Fruit fly (Drosophila melanogaster) whole organism, adult: ENCODE data around the gene Ugt37A3.

ENCODE experiments used
- CG11617 ChIP-seq: fragments of 200-800 bp; sonication (Bioruptor generic); optimal IDR thresholded peaks from 2 replicates; lab custom pipeline; 2017; ENCODE audit warnings: mild to moderate bottlenecking, missing biosample characterization, missing genetic modification reagents, missing genetic modification characterization
- CG12768 ChIP-seq: fragments of 200-800 bp; sonication (Bioruptor generic); optimal IDR thresholded peaks from 2 replicates; lab custom pipeline; 2017; ENCODE audit warnings: missing biosample characterization, missing genetic modification characterization, mild to moderate bottlenecking, moderate library complexity, missing genetic modification reagents
- CG14711 ChIP-seq: fragments of 200-800 bp; sonication (Bioruptor generic); optimal IDR thresholded peaks from 2 replicates; lab custom pipeline; 2018; ENCODE audit warnings: missing biosample characterization, mild to moderate bottlenecking, missing genetic modification characterization, moderate library complexity
- CG1620 ChIP-seq: fragments of 200-800 bp; sonication (Bioruptor generic); optimal IDR thresholded peaks from 2 replicates; lab custom pipeline; 2016; ENCODE audit warnings: missing biosample characterization, missing genetic modification characterization
- CG33017 ChIP-seq: fragments of 200-800 bp; sonication (Bioruptor generic); optimal IDR thresholded peaks from 2 replicates; lab custom pipeline; 2018; ENCODE audit warnings: missing biosample characterization, mild to moderate bottlenecking, missing genetic modification characterization, moderate library complexity
- CG5204 ChIP-seq: fragments of 200-800 bp; sonication (Bioruptor generic); optimal IDR thresholded peaks from 2 replicates; lab custom pipeline; 2016; ENCODE audit warnings: missing biosample characterization, missing genetic modification characterization
- CG7045 ChIP-seq: fragments of 200-800 bp; sonication (Bioruptor generic); optimal IDR thresholded peaks from 2 replicates; lab custom pipeline; 2017; ENCODE audit warnings: missing biosample characterization, mild to moderate bottlenecking, missing genetic modification characterization
- CG7101 ChIP-seq: fragments of 200-800 bp; sonication (Bioruptor generic); optimal IDR thresholded peaks from 2 replicates; lab custom pipeline; 2018; ENCODE audit warnings: missing biosample characterization, mild to moderate bottlenecking, missing genetic modification characterization, moderate library complexity
- Clk ChIP-seq: fragments of 200-800 bp; sonication (Bioruptor generic); optimal IDR thresholded peaks from 2 replicates; lab custom pipeline; 2017; ENCODE audit warnings: missing biosample characterization, missing genetic modification characterization
- Crg-1 ChIP-seq: fragments of 200-800 bp; sonication (Bioruptor generic); optimal IDR thresholded peaks from 2 replicates; lab custom pipeline; 2016; ENCODE audit warnings: missing biosample characterization, missing genetic modification characterization
- Hr96 ChIP-seq: fragments of 200-800 bp; sonication (Bioruptor generic); optimal IDR thresholded peaks from 2 replicates; lab custom pipeline; 2016; ENCODE audit warnings: missing biosample characterization, missing genetic modification characterization
- Mnt ChIP-seq: fragments of 200-800 bp; sonication (Bioruptor generic); optimal IDR thresholded peaks from 2 replicates; lab custom pipeline; 2016; ENCODE audit warnings: missing biosample characterization, mild to moderate bottlenecking, missing genetic modification characterization
- bab1 ChIP-seq: fragments of 200-800 bp; sonication (Bioruptor generic); optimal IDR thresholded peaks from 3 replicates; lab custom pipeline; 2019; ENCODE audit warnings: missing biosample characterization, mild to moderate bottlenecking, missing genetic modification characterization, moderate library complexity
- cic ChIP-seq: fragments of 200-800 bp; sonication (Bioruptor generic); optimal IDR thresholded peaks from 2 replicates; lab custom pipeline; 2017; ENCODE audit warnings: missing biosample characterization, mild to moderate bottlenecking, missing genetic modification characterization, moderate library complexity
- cnc ChIP-seq, 2 experiments: fragments of >200 bp; optimal IDR thresholded peaks; 2 replicates each; lab custom pipeline; 2017
- kay ChIP-seq: fragments of 200-800 bp; sonication (Bioruptor generic); peaks from one replicate; lab custom pipeline; 2016; ENCODE audit warnings: missing biosample characterization, missing genetic modification characterization, borderline replicate concordance
- ovo ChIP-seq: fragments of 200-800 bp; sonication (Bioruptor generic); optimal IDR thresholded peaks from 2 replicates; lab custom pipeline; 2016; ENCODE audit warnings: missing biosample characterization, missing genetic modification characterization
- pad ChIP-seq: fragments of 200-800 bp; sonication (Bioruptor generic); optimal IDR thresholded peaks from 3 replicates; lab custom pipeline; 2017; ENCODE audit warnings: missing biosample characterization, missing genetic modification characterization, mild to moderate bottlenecking, moderate library complexity, missing genetic modification reagents
- tj ChIP-seq: fragments of 200-800 bp; sonication (Bioruptor generic); optimal IDR thresholded peaks from 3 replicates; lab custom pipeline; 2017; ENCODE audit warnings: missing biosample characterization, mild to moderate bottlenecking, missing genetic modification characterization, moderate library complexity
- toe ChIP-seq: fragments of 200-800 bp; sonication (Bioruptor generic); optimal IDR thresholded peaks from 2 replicates; lab custom pipeline; 2016; ENCODE audit warnings: missing biosample characterization, missing genetic modification characterization

The Ugt37A3 gene

dm6 chr3R:12743580-12743979 is at the start of gene Ugt37A3:
Gene Ugt37A3, minus strand, starts transcription at chr3R:12743680.
- TF ChIP-seq ovo (no peak), Mnt (GFP tag; lab: Kevin White, UChicago) (peak; percentile 4), kay (GFP tag; lab: Kevin White, UChicago) (no peak), CG14711 (tag; lab: Kevin White, UChicago) (no peak), Clk (GFP tag; lab: Kevin White, UChicago) (no peak), CG7101 (no peak), CG12768 (GFP tag; lab: Kevin White, UChicago) (no peak), cnc (optimal IDR thresholded peaks at IDR 0.05; lab: Kevin White, UChicago) (no peak)

dm6 chr3R:12783152-12783551 is 39.7 kb upstream of the Ugt37A3 start, which contains the start of gene beat-Vc:
Gene beat-Vc, minus strand, starts transcription at chr3R:12783216.
- TF ChIP-seq bab1 (GFP tag; lab: Kevin White, UChicago) = no peak
- no peak for TF ChIP-seq CG12768 (GFP tag; lab: Kevin White, UChicago)
- TF ChIP-seq CG33017 (tag; lab: Kevin White, UChicago) = no peak
- no peak for TF ChIP-seq cnc (optimal IDR thresholded peaks at IDR 0.05; lab: Kevin White, UChicago)
- TF ChIP-seq tj (GFP tag; lab: Kevin White, UChicago) = no peak
- no peak for TF ChIP-seq CG7045 (GFP tag; lab: Kevin White, UChicago)

- TF ChIP-seq toe (no peak), CG1620 (GFP tag; lab: Kevin White, UChicago) (no peak), CG33017 (tag; lab: Kevin White, UChicago) (no peak), Mnt (GFP tag; lab: Kevin White, UChicago) (no peak), CG11617 (GFP tag; lab: Kevin White, UChicago) (no peak), pad (no peak), Hr96 (GFP tag; lab: Kevin White, UChicago) (no peak), kay (GFP tag; lab: Kevin White, UChicago) (no peak), CG12768 (GFP tag; lab: Kevin White, UChicago) (no peak), ovo (no peak), cic (no peak)
Observed at dm6 chr3R:12751027-12751426, 7.5 kb upstream of the Ugt37A3 start.

dm6 chr3R:12739247-12739646 is 4.2 kb downstream of the Ugt37A3 start, which contains the start of gene Ugt37A2:
Gene Ugt37A2, plus strand, starts transcription at chr3R:12739642.
- TF ChIP-seq cic = peak; percentile 7
- TF ChIP-seq kay (GFP tag; lab: Kevin White, UChicago) = peak; percentile 68
- TF ChIP-seq CG11617 (GFP tag; lab: Kevin White, UChicago) = no peak
- no peak for TF ChIP-seq Crg-1 (GFP tag; lab: Kevin White, UChicago)
- TF ChIP-seq toe = no peak
- TF ChIP-seq CG14711 (tag; lab: Kevin White, UChicago) = no peak

- no peak for TF ChIP-seq CG14711 (tag; lab: Kevin White, UChicago)
Observed at dm6 chr3R:12727944-12728649, 15.4 kb downstream of the Ugt37A3 start.

- TF ChIP-seq toe = no peak
- no peak for TF ChIP-seq Clk (GFP tag; lab: Kevin White, UChicago)
- no peak for TF ChIP-seq cic
- peak; percentile 3 for TF ChIP-seq kay (GFP tag; lab: Kevin White, UChicago)
- TF ChIP-seq Mnt (GFP tag; lab: Kevin White, UChicago) = no peak
- TF ChIP-seq CG1620 (GFP tag; lab: Kevin White, UChicago) = peak; percentile 6
- TF ChIP-seq ovo = peak; percentile 63
- no peak for TF ChIP-seq CG33017 (tag; lab: Kevin White, UChicago)
- TF ChIP-seq pad = no peak
- peak; percentile 11 for TF ChIP-seq Crg-1 (GFP tag; lab: Kevin White, UChicago)
- no peak for TF ChIP-seq CG11617 (GFP tag; lab: Kevin White, UChicago)
- no peak for TF ChIP-seq CG5204 (GFP tag; lab: Kevin White, UChicago)
- peak; percentile 31 for TF ChIP-seq bab1 (GFP tag; lab: Kevin White, UChicago)
- peak; percentile 30 for TF ChIP-seq CG7101
Observed at dm6 chr3R:12723759-12724158, 19.7 kb downstream of the Ugt37A3 start.

dm6 chr3R:12722392-12722914 is 21.0 kb downstream of the Ugt37A3 start, which contains the start of gene Men:
Gene Men, minus strand, starts transcription at chr3R:12722442.
- no peak for TF ChIP-seq cnc (optimal IDR thresholded peaks at IDR 0.05; lab: Kevin White, UChicago)
- no peak for TF ChIP-seq Clk (GFP tag; lab: Kevin White, UChicago)
- TF ChIP-seq CG33017 (tag; lab: Kevin White, UChicago) = no peak
- TF ChIP-seq CG14711 (tag; lab: Kevin White, UChicago) = peak; percentile 19
- TF ChIP-seq bab1 (GFP tag; lab: Kevin White, UChicago) = peak; percentile 45
- TF ChIP-seq CG7045 (GFP tag; lab: Kevin White, UChicago) = peak; percentile 31
- peak; percentile 22 for TF ChIP-seq CG5204 (GFP tag; lab: Kevin White, UChicago)
- no peak for TF ChIP-seq Hr96 (GFP tag; lab: Kevin White, UChicago)
- peak; percentile 59 for TF ChIP-seq CG7101
- TF ChIP-seq Mnt (GFP tag; lab: Kevin White, UChicago) = no peak
- TF ChIP-seq tj (GFP tag; lab: Kevin White, UChicago) = peak; percentile 31
